Fruit fly (Drosophila melanogaster) whole organism, prepupa: ENCODE measurements around the gene Pvf2.
A peak's percentile ranks its signal among the peaks of the same experiment; 100 is the strongest.

Experiments used
- Blimp-1 ChIP-seq: fragments of 200-800 bp; sonication (Bioruptor generic); optimal IDR thresholded peaks from 3 replicates; lab custom pipeline; 2017; ENCODE audit warnings: missing biosample characterization, missing genetic modification characterization, mild to moderate bottlenecking, moderate library complexity, missing genetic modification reagents
- CG10631 ChIP-seq: fragments of 200-800 bp; sonication (Bioruptor generic); optimal IDR thresholded peaks from 2 replicates; lab custom pipeline; 2016; ENCODE audit warnings: missing biosample characterization, missing genetic modification characterization
- CG10669 ChIP-seq: fragments of 200-800 bp; sonication (Bioruptor generic); optimal IDR thresholded peaks from 3 replicates; lab custom pipeline; 2018; ENCODE audit warnings: missing biosample characterization, mild to moderate bottlenecking, missing genetic modification characterization, moderate library complexity
- CG11294 ChIP-seq: fragments of 200-800 bp; sonication (Bioruptor generic); IDR thresholded peaks from 2 replicates; pipeline ENCODE4 v1.3.6; 2022; ENCODE audit warnings: missing biosample characterization, missing genetic modification characterization
- CG11762 ChIP-seq: fragments of 200-800 bp; sonication (Bioruptor generic); optimal IDR thresholded peaks from 3 replicates; lab custom pipeline; 2016; ENCODE audit warnings: missing biosample characterization, missing genetic modification characterization; ENCODE audit not compliant: insufficient read depth
- CG11902 ChIP-seq: fragments of 200-800 bp; sonication (Bioruptor generic); optimal IDR thresholded peaks from 3 replicates; lab custom pipeline; 2016; ENCODE audit warnings: missing biosample characterization, missing genetic modification characterization
- CG15336 ChIP-seq: fragments of 200-800 bp; sonication (Bioruptor generic); IDR thresholded peaks from 2 replicates; pipeline ENCODE4 v1.3.6; 2022; ENCODE audit warnings: missing biosample characterization, missing genetic modification characterization
- CG1621 ChIP-seq: fragments of 200-800 bp; sonication (Bioruptor generic); optimal IDR thresholded peaks from 3 replicates; lab custom pipeline; 2018; ENCODE audit warnings: missing biosample characterization, mild to moderate bottlenecking, missing genetic modification characterization
- CG16779 ChIP-seq: fragments of 200-800 bp; sonication (Bioruptor generic); optimal IDR thresholded peaks from 3 replicates; lab custom pipeline; 2017; ENCODE audit warnings: missing biosample characterization, mild to moderate bottlenecking, missing genetic modification characterization
- CG31627 ChIP-seq: fragments of 200-800 bp; sonication (Bioruptor generic); optimal IDR thresholded peaks from 3 replicates; lab custom pipeline; 2016; ENCODE audit warnings: missing biosample characterization, missing genetic modification characterization
- CG32006 ChIP-seq: fragments of 200-800 bp; sonication (Bioruptor generic); optimal IDR thresholded peaks from 3 replicates; lab custom pipeline; 2017; ENCODE audit warnings: missing biosample characterization, mild to moderate bottlenecking, missing genetic modification characterization
- CG3919 ChIP-seq: fragments of 200-800 bp; sonication (Bioruptor generic); optimal IDR thresholded peaks from 3 replicates; lab custom pipeline; 2016; ENCODE audit warnings: missing biosample characterization, missing genetic modification characterization
- CG4318 ChIP-seq: fragments of 200-800 bp; sonication (Bioruptor generic); optimal IDR thresholded peaks from 3 replicates; lab custom pipeline; 2017; ENCODE audit warnings: missing biosample characterization, mild to moderate bottlenecking, missing genetic modification characterization
- CG6276 ChIP-seq: fragments of 200-800 bp; sonication (Bioruptor generic); optimal IDR thresholded peaks from 2 replicates; lab custom pipeline; 2017; ENCODE audit warnings: missing biosample characterization, mild to moderate bottlenecking, missing genetic modification characterization
- CG6854 ChIP-seq: fragments of 200-800 bp; sonication (Bioruptor generic); optimal IDR thresholded peaks from 2 replicates; lab custom pipeline; 2017; ENCODE audit warnings: missing biosample characterization, mild to moderate bottlenecking, missing genetic modification characterization
- CG8119 ChIP-seq: fragments of 200-800 bp; sonication (Bioruptor generic); IDR thresholded peaks from 3 replicates; pipeline ENCODE4 v1.3.6; 2022; ENCODE audit warnings: missing biosample characterization, missing genetic modification characterization
- CG8319 ChIP-seq: fragments of 200-800 bp; sonication (Bioruptor generic); optimal IDR thresholded peaks from 3 replicates; lab custom pipeline; 2016; ENCODE audit warnings: missing biosample characterization, missing genetic modification characterization
- CG8632 ChIP-seq: fragments of 200-800 bp; sonication (Bioruptor generic); optimal IDR thresholded peaks from 3 replicates; lab custom pipeline; 2016; ENCODE audit warnings: missing biosample characterization, missing genetic modification characterization
- CG9139 ChIP-seq: fragments of 200-800 bp; sonication (Bioruptor generic); optimal IDR thresholded peaks from 3 replicates; lab custom pipeline; 2017; ENCODE audit warnings: missing biosample characterization, mild to moderate bottlenecking, missing genetic modification characterization
- Eip75B ChIP-seq: fragments of 200-800 bp; sonication (Bioruptor generic); optimal IDR thresholded peaks from 3 replicates; lab custom pipeline; 2016; ENCODE audit warnings: missing biosample characterization, missing genetic modification characterization
- Eip93F ChIP-seq: fragments of 200-800 bp; sonication (Bioruptor generic); optimal IDR thresholded peaks from 2 replicates; lab custom pipeline; 2016; ENCODE audit warnings: missing biosample characterization, mild to moderate bottlenecking, missing genetic modification characterization
- Ets21C ChIP-seq: fragments of 200-800 bp; sonication (Bioruptor generic); optimal IDR thresholded peaks from 3 replicates; lab custom pipeline; 2016; ENCODE audit warnings: missing biosample characterization, missing genetic modification characterization
- Ets96B ChIP-seq: fragments of 200-800 bp; optimal IDR thresholded peaks from 2 replicates; lab custom pipeline; 2019; ENCODE audit warnings: missing biosample characterization, mild to moderate bottlenecking, missing genetic modification characterization, moderate library complexity
- Gug ChIP-seq: fragments of 200-800 bp; sonication (Bioruptor generic); IDR thresholded peaks from 2 replicates; pipeline ENCODE4 v1.3.6; 2022; ENCODE audit warnings: missing biosample characterization, missing genetic modification characterization
- Hr38 ChIP-seq: sonication (Bioruptor generic); optimal IDR thresholded peaks from 2 replicates; lab custom pipeline; 2016; ENCODE audit warnings: missing biosample characterization, missing genetic modification characterization
- Hr39 ChIP-seq: fragments of 200-800 bp; sonication (Bioruptor generic); optimal IDR thresholded peaks from 2 replicates; lab custom pipeline; 2016; ENCODE audit warnings: missing biosample characterization, missing genetic modification characterization
- Hr4 ChIP-seq: fragments of 200-800 bp; sonication (Bioruptor generic); optimal IDR thresholded peaks from 3 replicates; lab custom pipeline; 2016; ENCODE audit warnings: missing biosample characterization, missing genetic modification characterization
- Lpt ChIP-seq: fragments of 200-800 bp; sonication (Bioruptor generic); optimal IDR thresholded peaks from 3 replicates; lab custom pipeline; 2016; ENCODE audit warnings: missing biosample characterization, missing genetic modification characterization
- Met ChIP-seq: fragments of 200-800 bp; sonication (Bioruptor generic); optimal IDR thresholded peaks from 3 replicates; lab custom pipeline; 2016; ENCODE audit warnings: missing biosample characterization, missing genetic modification characterization
- OdsH ChIP-seq: fragments of 200-800 bp; sonication (Bioruptor generic); optimal IDR thresholded peaks from 3 replicates; lab custom pipeline; 2016; ENCODE audit warnings: missing biosample characterization, missing genetic modification characterization
- Smox ChIP-seq: fragments of 200-800 bp; sonication (Bioruptor generic); optimal IDR thresholded peaks from 3 replicates; lab custom pipeline; 2016; ENCODE audit warnings: missing biosample characterization, missing genetic modification characterization
- Sox102F ChIP-seq: fragments of 200-800 bp; sonication (Bioruptor generic); optimal IDR thresholded peaks from 2 replicates; lab custom pipeline; 2016; ENCODE audit warnings: missing biosample characterization, mild to moderate bottlenecking, missing genetic modification characterization
- Sox14 ChIP-seq: fragments of 200-800 bp; sonication (Bioruptor generic); optimal IDR thresholded peaks from 3 replicates; lab custom pipeline; 2016; ENCODE audit warnings: missing biosample characterization, missing genetic modification characterization
- Sox15 ChIP-seq: fragments of 200-800 bp; sonication (Bioruptor generic); optimal IDR thresholded peaks from 3 replicates; lab custom pipeline; 2016; ENCODE audit warnings: missing biosample characterization, missing genetic modification characterization
- achi ChIP-seq: fragments of 200-800 bp; sonication (Bioruptor generic); optimal IDR thresholded peaks from 3 replicates; lab custom pipeline; 2016; ENCODE audit warnings: missing biosample characterization, missing genetic modification characterization
- acj6 ChIP-seq: fragments of 200-800 bp; sonication (Bioruptor generic); optimal IDR thresholded peaks from 3 replicates; lab custom pipeline; 2016; ENCODE audit warnings: missing biosample characterization, missing genetic modification characterization
- cyc ChIP-seq: fragments of 200-800 bp; sonication (Bioruptor generic); optimal IDR thresholded peaks from 3 replicates; lab custom pipeline; 2016; ENCODE audit warnings: missing biosample characterization, missing genetic modification characterization
- dac ChIP-seq: fragments of 200-800 bp; sonication (Bioruptor generic); optimal IDR thresholded peaks from 2 replicates; lab custom pipeline; 2017; ENCODE audit warnings: missing biosample characterization, mild to moderate bottlenecking, missing genetic modification characterization
- dsx ChIP-seq: fragments of 200-800 bp; optimal IDR thresholded peaks from 3 replicates; lab custom pipeline; 2019; ENCODE audit warnings: missing biosample characterization, mild to moderate bottlenecking, missing genetic modification characterization, moderate library complexity; ENCODE audit not compliant: poor library complexity, severe bottlenecking
- esn ChIP-seq: fragments of 200-800 bp; sonication (Bioruptor generic); optimal IDR thresholded peaks from 2 replicates; lab custom pipeline; 2016; ENCODE audit warnings: missing biosample characterization, mild to moderate bottlenecking, missing genetic modification characterization, moderate library complexity
- fd85E ChIP-seq: fragments of 200-800 bp; sonication (Bioruptor generic); optimal IDR thresholded peaks from 3 replicates; lab custom pipeline; 2016; ENCODE audit warnings: missing biosample characterization, missing genetic modification characterization
- fkh ChIP-seq: fragments of 200-800 bp; sonication (Bioruptor generic); optimal IDR thresholded peaks from 3 replicates; lab custom pipeline; 2017; ENCODE audit warnings: missing biosample characterization, mild to moderate bottlenecking, missing genetic modification characterization, moderate library complexity
- lz ChIP-seq: fragments of 200-800 bp; sonication (Bioruptor generic); optimal IDR thresholded peaks from 3 replicates; lab custom pipeline; 2016; ENCODE audit warnings: missing biosample characterization, missing genetic modification characterization
- net ChIP-seq: fragments of 200-800 bp; sonication (Bioruptor generic); optimal IDR thresholded peaks from 3 replicates; lab custom pipeline; 2016; ENCODE audit warnings: missing biosample characterization, missing genetic modification characterization
- pdm3 ChIP-seq: fragments of 200-800 bp; sonication (Bioruptor generic); optimal IDR thresholded peaks from 3 replicates; lab custom pipeline; 2016; ENCODE audit warnings: missing biosample characterization, missing genetic modification characterization
- salr ChIP-seq, 2 experiments: fragments of 200-800 bp; sonication (Bioruptor generic); optimal IDR thresholded peaks; 3 replicates each; lab custom pipeline; 2016 to 2018; ENCODE audit warnings: missing biosample characterization in 2 of 2, missing genetic modification characterization in 2 of 2, mild to moderate bottlenecking in 1 of 2
- spab ChIP-seq: fragments of 200-800 bp; sonication (Bioruptor generic); optimal IDR thresholded peaks from 2 replicates; lab custom pipeline; 2017; ENCODE audit warnings: missing biosample characterization, mild to moderate bottlenecking, missing genetic modification characterization, missing genetic modification reagents
- ss ChIP-seq, 2 experiments: fragments of 200-800 bp; sonication (Bioruptor generic); optimal IDR thresholded peaks; 2 replicates in 1 of 2; 3 replicates in 1 of 2; lab custom pipeline; 2017 to 2018; ENCODE audit warnings: mild to moderate bottlenecking in 2 of 2, missing biosample characterization in 2 of 2, missing genetic modification characterization in 2 of 2, moderate library complexity in 1 of 2
- vri ChIP-seq: fragments of 200-800 bp; sonication (Bioruptor generic); optimal IDR thresholded peaks from 3 replicates; lab custom pipeline; 2016; ENCODE audit warnings: missing biosample characterization, mild to moderate bottlenecking, missing genetic modification characterization

Gene Pvf2

dm6 chr2L:7033100-7033675, 51.2 kb downstream of the Pvf2 start (continued):
- TF ChIP-seq Sox15 (GFP tag; lab: Kevin White, UChicago) = no peak
- TF ChIP-seq CG32006 (GFP tag; lab: Kevin White, UChicago) = peak; percentile 59
- TF ChIP-seq Met (GFP tag; lab: Kevin White, UChicago) = peak; percentile 60
- peak; percentile 62 for TF ChIP-seq CG31627
- TF ChIP-seq pdm3 (GFP tag; lab: Kevin White, UChicago) = peak; percentile 54
- TF ChIP-seq Eip93F (GFP tag; lab: Kevin White, UChicago) = peak; percentile 28
- TF ChIP-seq acj6 (GFP tag; lab: Kevin White, UChicago) = peak; percentile 37
- peak; percentile 36 to 67 for TF ChIP-seq ss (GFP tag; optimal IDR thresholded peaks at IDR 0.05; lab: Kevin White, UChicago)

dm6 chr2L:7032517-7032951, 51.9 kb downstream of the Pvf2 start, which contains the start of the genes Rab30 and Caper:
Rab30 (minus strand) TSS chr2L:7032606.
Caper (plus strand) TSS chr2L:7032721.
- TF ChIP-seq CG10631 (GFP tag; lab: Kevin White, UChicago) (peak; percentile 53), CG3919 (GFP tag; lab: Kevin White, UChicago) (peak; percentile 35), CG15336 (GFP tag; lab: Robert Waterston, UW) (no peak), OdsH (GFP tag; lab: Kevin White, UChicago) (peak; percentile 13), ss (GFP tag; optimal IDR thresholded peaks at IDR 0.05; lab: Kevin White, UChicago) (no peak), Sox102F (GFP tag; lab: Kevin White, UChicago) (no peak), lz (peak; percentile 58), Gug (GFP tag; lab: Robert Waterston, UW) (no peak), fd85E (no peak), fkh (GFP tag; lab: Kevin White, UChicago) (peak; percentile 76), CG8119 (no peak), Eip93F (GFP tag; lab: Kevin White, UChicago) (no peak), achi (GFP tag; lab: Kevin White, UChicago) (no peak), Hr39 (GFP tag; lab: Kevin White, UChicago) (peak; percentile 53), net (GFP tag; lab: Kevin White, UChicago) (no peak), Sox14 (GFP tag; lab: Kevin White, UChicago) (peak; percentile 53), CG8319 (GFP tag; lab: Kevin White, UChicago) (no peak), Lpt (GFP tag; lab: Kevin White, UChicago) (no peak), Ets96B (no peak), Hr4 (peak; percentile 26), CG11902 (GFP tag; lab: Kevin White, UChicago) (no peak), esn (GFP tag; lab: Kevin White, UChicago) (peak; percentile 56), CG6276 (no peak), dsx (no peak), CG8632 (no peak), CG31627 (peak; percentile 62), cyc (GFP tag; lab: Kevin White, UChicago) (peak; percentile 47), CG16779 (no peak), Hr38 (GFP tag; lab: Kevin White, UChicago) (no peak), salr (GFP tag; optimal IDR thresholded peaks at IDR 0.05; lab: Kevin White, UChicago) (no peak), Smox (GFP tag; lab: Kevin White, UChicago) (no peak), CG4318 (no peak), CG11762 (GFP tag; lab: Kevin White, UChicago) (no peak), Eip75B (GFP tag; lab: Kevin White, UChicago) (peak; percentile 7), CG1621 (tag; lab: Kevin White, UChicago) (peak; percentile 43), CG6854 (GFP tag; lab: Kevin White, UChicago) (no peak), spab (GFP tag; lab: Kevin White, UChicago) (no peak), CG11294 (no peak), CG9139 (GFP tag; lab: Kevin White, UChicago) (no peak), CG10669 (no peak), vri (GFP tag; lab: Kevin White, UChicago) (peak; percentile 39), pdm3 (GFP tag; lab: Kevin White, UChicago) (no peak), dac (GFP tag; lab: Kevin White, UChicago) (no peak), Blimp-1 (no peak), Ets21C (GFP tag; lab: Kevin White, UChicago) (no peak)
